Worm (Caenorhabditis elegans) whole organism, L2 larva: ENCODE measurements around the gene W06G6.10.

Source experiments
- R02D3.7 ChIP-seq: fragments of 150-350 bp; optimal IDR thresholded peaks from 2 replicates; lab custom pipeline; 2014; ENCODE audit warnings: missing biosample characterization, missing genetic modification characterization
- Y55F3AM.14 ChIP-seq: fragments of 200-800 bp; sonication (Bioruptor generic); optimal IDR thresholded peaks from 2 replicates; lab custom pipeline; 2018; ENCODE audit warnings: mild to moderate bottlenecking, missing genetic modification characterization, missing compliant biosample characterization
- ZK546.5 ChIP-seq: sonication (generic microtip); optimal IDR thresholded peaks from 2 replicates; lab custom pipeline; 2017; ENCODE audit warnings: missing biosample characterization, missing genetic modification characterization
- alr-1 ChIP-seq: fragments of 150-350 bp; optimal IDR thresholded peaks from 2 replicates; lab custom pipeline; 2014; ENCODE audit warnings: missing biosample characterization, missing genetic modification characterization
- ama-1 ChIP-seq: fragments of 150-350 bp; optimal IDR thresholded peaks from 2 replicates; lab custom pipeline; 2018; ENCODE audit warnings: inconsistent platforms
- blmp-1 ChIP-seq: sonication (generic microtip); optimal IDR thresholded peaks from 2 replicates; lab custom pipeline; 2017; ENCODE audit warnings: missing genetic modification characterization, mild to moderate bottlenecking, missing compliant biosample characterization, antibody characterized with exemption, moderate library complexity; ENCODE audit not compliant: insufficient read depth
- ceh-16 ChIP-seq: fragments of 150-350 bp; optimal IDR thresholded peaks from 2 replicates; lab custom pipeline; 2014; ENCODE audit warnings: missing biosample characterization, missing genetic modification characterization
- ceh-82 ChIP-seq: fragments of 150-350 bp; optimal IDR thresholded peaks from 2 replicates; lab custom pipeline; 2014; ENCODE audit warnings: missing biosample characterization, missing genetic modification characterization
- egl-27 ChIP-seq: sonication (generic microtip); optimal IDR thresholded peaks from 3 replicates; lab custom pipeline; 2017; ENCODE audit warnings: missing biosample characterization, missing genetic modification reagents, missing genetic modification characterization
- elt-1 ChIP-seq: fragments of 150-350 bp; optimal IDR thresholded peaks from 2 replicates; lab custom pipeline; 2014; ENCODE audit warnings: missing biosample characterization, missing genetic modification characterization
- elt-3 ChIP-seq: sonication (generic microtip); optimal IDR thresholded peaks from 2 replicates; lab custom pipeline; 2017; ENCODE audit warnings: missing biosample characterization, missing genetic modification characterization
- fos-1 ChIP-seq: fragments of 150-350 bp; optimal IDR thresholded peaks from 2 replicates; lab custom pipeline; 2014; ENCODE audit warnings: missing biosample characterization, missing genetic modification characterization
- gmeb-1 ChIP-seq: fragments of 150-350 bp; optimal IDR thresholded peaks from 2 replicates; lab custom pipeline; 2014; ENCODE audit warnings: missing biosample characterization, missing genetic modification characterization
- lin-39 ChIP-seq: fragments of 150-350 bp; optimal IDR thresholded peaks from 2 replicates; lab custom pipeline; 2014; ENCODE audit warnings: missing biosample characterization, missing genetic modification reagents, missing genetic modification characterization
- lsy-2 ChIP-seq, 2 experiments: fragments of 150-350 bp in 1 of 2; sonication (generic microtip) in 1 of 2; optimal IDR thresholded peaks; 2 replicates each; lab custom pipeline; 2014 to 2017; ENCODE audit warnings: missing biosample characterization in 2 of 2, missing genetic modification characterization in 2 of 2
- mbf-1 ChIP-seq: sonication (generic microtip); optimal IDR thresholded peaks from 2 replicates; lab custom pipeline; 2017; ENCODE audit warnings: missing biosample characterization, missing genetic modification characterization
- mdl-1 ChIP-seq, 2 experiments: fragments of 150-350 bp in 1 of 2; sonication (generic microtip) in 1 of 2; optimal IDR thresholded peaks; 2 replicates each; lab custom pipeline; 2017; ENCODE audit warnings: missing biosample characterization in 2 of 2, missing genetic modification characterization in 2 of 2
- nhr-11 ChIP-seq: fragments of 150-350 bp; optimal IDR thresholded peaks from 2 replicates; lab custom pipeline; 2014; ENCODE audit warnings: missing biosample characterization, missing genetic modification characterization
- nhr-12 ChIP-seq: fragments of 150-350 bp; optimal IDR thresholded peaks from 2 replicates; lab custom pipeline; 2014; ENCODE audit warnings: missing biosample characterization, missing genetic modification characterization
- nhr-129 ChIP-seq: fragments of 150-350 bp; optimal IDR thresholded peaks from 2 replicates; lab custom pipeline; 2014; ENCODE audit warnings: missing biosample characterization, missing genetic modification characterization
- nhr-21 ChIP-seq: fragments of 150-350 bp; optimal IDR thresholded peaks from 2 replicates; lab custom pipeline; 2014; ENCODE audit warnings: missing biosample characterization, missing genetic modification characterization
- nhr-237 ChIP-seq: fragments of 150-350 bp; optimal IDR thresholded peaks from 2 replicates; lab custom pipeline; 2014; ENCODE audit warnings: missing biosample characterization, missing genetic modification characterization
- nhr-6 ChIP-seq: fragments of 150-350 bp; optimal IDR thresholded peaks from 2 replicates; lab custom pipeline; 2014; ENCODE audit warnings: missing biosample characterization, missing genetic modification characterization
- nhr-77 ChIP-seq: fragments of 150-350 bp; optimal IDR thresholded peaks from 2 replicates; lab custom pipeline; 2014; ENCODE audit warnings: missing biosample characterization, missing genetic modification characterization
- peb-1 ChIP-seq: fragments of 150-350 bp; optimal IDR thresholded peaks from 2 replicates; lab custom pipeline; 2014; ENCODE audit warnings: missing biosample characterization, missing genetic modification characterization
- skn-1 ChIP-seq: sonication (generic microtip); optimal IDR thresholded peaks from 2 replicates; lab custom pipeline; 2017; ENCODE audit warnings: missing biosample characterization, missing genetic modification characterization
- sma-9 ChIP-seq, 2 experiments: fragments of 150-350 bp in 1 of 2; sonication (generic microtip) in 1 of 2; optimal IDR thresholded peaks; 2 replicates each; lab custom pipeline; 2014 to 2016; ENCODE audit warnings: missing genetic modification characterization in 2 of 2, mild to moderate bottlenecking in 1 of 2, missing biosample characterization in 1 of 2, missing compliant biosample characterization in 1 of 2, missing genetic modification reagents in 1 of 2, moderate library complexity in 1 of 2
- snpc-4 ChIP-seq: fragments of 150-350 bp; optimal IDR thresholded peaks from 2 replicates; lab custom pipeline; 2014; ENCODE audit warnings: missing biosample characterization, missing genetic modification characterization
- unc-39 ChIP-seq: fragments of 150-350 bp; optimal IDR thresholded peaks from 2 replicates; lab custom pipeline; 2014; ENCODE audit warnings: missing biosample characterization, missing genetic modification characterization
- unc-62 ChIP-seq: fragments of 150-350 bp; optimal IDR thresholded peaks from 2 replicates; lab custom pipeline; 2014; ENCODE audit warnings: missing biosample characterization, missing genetic modification reagents, missing genetic modification characterization
- zag-1 ChIP-seq: fragments of 150-350 bp; optimal IDR thresholded peaks from 2 replicates; lab custom pipeline; 2014; ENCODE audit warnings: missing biosample characterization, missing genetic modification characterization
- ztf-1 ChIP-seq: fragments of 200-800 bp; sonication (Bioruptor generic); conservative IDR thresholded peaks from 2 replicates; pipeline ENCODE4 v1.3.6; 2022; ENCODE audit warnings: missing genetic modification characterization, missing compliant biosample characterization
- ztf-11 ChIP-seq: sonication (generic microtip); optimal IDR thresholded peaks from 2 replicates; lab custom pipeline; 2017; ENCODE audit warnings: missing biosample characterization, missing genetic modification characterization
- ztf-4 ChIP-seq: fragments of 150-350 bp; optimal IDR thresholded peaks from 2 replicates; lab custom pipeline; 2014; ENCODE audit warnings: missing biosample characterization, missing genetic modification characterization

Gene W06G6.10

DNA sequence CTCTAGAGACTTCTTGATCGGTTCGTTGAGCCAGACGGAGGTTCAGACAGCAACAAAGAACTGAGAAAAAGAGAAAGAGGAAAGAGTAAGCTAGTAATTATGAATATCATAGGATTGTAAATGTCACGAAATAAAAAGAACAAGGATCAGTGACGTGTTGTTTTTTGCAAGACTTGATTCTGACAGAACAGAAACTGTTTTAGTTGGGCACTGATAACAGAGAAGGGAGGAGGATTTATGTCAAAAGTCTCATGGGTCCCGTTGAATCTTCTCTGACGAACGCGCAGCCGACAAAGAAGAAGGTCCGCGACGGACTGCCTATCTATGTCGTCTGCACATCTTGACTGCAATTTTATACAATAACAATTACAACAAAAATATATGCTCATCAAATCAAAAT is 46.4 kb downstream of the W06G6.10 start, which contains the start of gene T03E6.9:
T03E6.9 (minus strand) TSS at position 101 of the 400 bp plus-strand sequence.
- TF ChIP-seq blmp-1 (no peak), nhr-237 (tag; lab: Kevin White, UChicago) (no peak), egl-27 (tag; lab: Kevin White, UChicago) (no peak), R02D3.7 (tag; lab: Kevin White, UChicago) (no peak), nhr-11 (no peak), sma-9 (GFP tag; optimal IDR thresholded peaks at IDR 0.05; lab: Kevin White, UChicago) (no peak), sma-9 (tag; optimal IDR thresholded peaks at IDR 0.05; lab: Kevin White, UChicago) (no peak), skn-1 (no peak), ztf-11 (tag; lab: Kevin White, UChicago) (no peak), mbf-1 (tag; lab: Kevin White, UChicago) (no peak), unc-62 (no peak), nhr-12 (tag; lab: Kevin White, UChicago) (no peak), mdl-1 (tag; optimal IDR thresholded peaks at IDR 0.05; lab: Kevin White, UChicago) (no peak), ztf-4 (no peak), ZK546.5 (tag; lab: Kevin White, UChicago) (no peak), nhr-77 (no peak), zag-1 (tag; lab: Kevin White, UChicago) (no peak)

DNA sequence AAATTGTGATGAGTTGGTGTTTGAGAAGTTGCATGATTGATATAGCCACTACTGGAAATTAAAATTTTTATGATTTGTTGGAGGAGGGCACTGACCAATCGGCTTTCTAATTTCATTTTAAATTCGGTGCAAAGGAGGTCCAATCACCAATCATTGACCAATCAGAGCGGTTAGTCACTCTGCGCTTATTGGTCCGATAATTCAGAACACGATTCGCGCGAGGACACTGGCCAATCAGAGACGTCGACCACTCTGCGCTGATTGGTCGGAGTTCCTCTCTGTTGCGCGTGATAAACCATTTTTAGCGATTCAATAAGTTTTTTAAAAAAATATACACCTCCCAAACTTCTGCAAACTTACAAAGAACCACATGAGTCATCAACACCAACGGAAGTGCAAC is 47.2 kb downstream of the W06G6.10 start:
- TF ChIP-seq snpc-4 (tag; lab: Kevin White, UChicago) (no peak), gmeb-1 (tag; lab: Kevin White, UChicago) (no peak)

DNA sequence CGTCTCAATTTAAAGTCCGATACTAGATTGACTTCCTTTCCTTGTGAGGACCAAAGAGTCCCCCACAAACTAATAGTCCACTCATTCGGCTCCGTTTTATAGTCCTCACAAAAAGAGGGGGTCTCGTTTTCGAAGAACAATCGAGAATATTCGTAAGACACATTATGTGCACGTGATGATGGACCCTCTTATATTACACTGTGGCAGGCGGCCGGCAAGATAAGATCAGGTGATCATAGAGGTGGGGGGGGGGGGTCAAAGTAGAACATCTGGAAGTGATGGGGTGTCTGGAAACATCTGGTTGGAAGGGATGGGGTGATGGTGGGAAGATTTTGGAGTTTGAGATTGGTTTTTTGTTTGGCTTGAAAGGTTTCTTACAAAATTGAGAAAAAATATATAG is 48.6 kb downstream of the W06G6.10 start:
- no peak for TF ChIP-seq gmeb-1 (tag; lab: Kevin White, UChicago)
- no peak for TF ChIP-seq skn-1
- TF ChIP-seq nhr-237 (tag; lab: Kevin White, UChicago) = no peak
- TF ChIP-seq elt-1 (tag; lab: Kevin White, UChicago) = no peak
- no peak for TF ChIP-seq Y55F3AM.14 (GFP tag; lab: Kevin White, UChicago)
- no peak for TF ChIP-seq unc-39 (tag; lab: Kevin White, UChicago)
- TF ChIP-seq R02D3.7 (tag; lab: Kevin White, UChicago) = no peak
- no peak for TF ChIP-seq ZK546.5 (tag; lab: Kevin White, UChicago)
- TF ChIP-seq lin-39 = no peak
- no peak for TF ChIP-seq mdl-1 (tag; optimal IDR thresholded peaks at IDR 0.05; lab: Kevin White, UChicago)
- no peak for TF ChIP-seq elt-3 (tag; lab: Kevin White, UChicago)
- no peak for TF ChIP-seq nhr-12 (tag; lab: Kevin White, UChicago)
- no peak for TF ChIP-seq ceh-82 (tag; lab: Kevin White, UChicago)
- TF ChIP-seq nhr-129 = peak; percentile 21
- TF ChIP-seq peb-1 (tag; lab: Kevin White, UChicago) = no peak
- no peak for TF ChIP-seq unc-62
- TF ChIP-seq nhr-21 (tag; lab: Kevin White, UChicago) = no peak
- no peak for TF ChIP-seq ztf-1 (GFP tag; lab: Robert Waterston, UW)
- TF ChIP-seq lsy-2 (tag; optimal IDR thresholded peaks at IDR 0.05; lab: Kevin White, UChicago) = peak in 1 of 2 experiments; percentile 18
- no peak for TF ChIP-seq alr-1 (tag; lab: Kevin White, UChicago)
- no peak for TF ChIP-seq ceh-16 (tag; lab: Kevin White, UChicago)
- peak; percentile 29 for TF ChIP-seq ama-1 (lab: Kevin White, UChicago)
- no peak for TF ChIP-seq fos-1 (tag; lab: Kevin White, UChicago)
- TF ChIP-seq nhr-6 = no peak
- TF ChIP-seq, all 48 proteins: peak for 3
